Worm (Caenorhabditis elegans): ENCODE measurements around the gene rbm-25.

ce11 chrV:12526124-12526523 is 28.1 kb downstream of the rbm-25 start:
- no peak for TF ChIP-seq nhr-237 (tag; optimal IDR thresholded peaks at IDR 0.05)
- no peak for TF ChIP-seq eor-1 (tag; optimal IDR thresholded peaks at IDR 0.05)
- no peak for TF ChIP-seq ama-1 (optimal IDR thresholded peaks at IDR 0.05)
- no peak for TF ChIP-seq lin-39 (tag; optimal IDR thresholded peaks at IDR 0.05)
- TF ChIP-seq nhr-76 (tag; optimal IDR thresholded peaks at IDR 0.05) = no peak
- no peak for TF ChIP-seq fos-1 (tag; optimal IDR thresholded peaks at IDR 0.05)
